Worm (Caenorhabditis elegans) whole organism, mixed stage, embryonic: ENCODE measurements around the gene scav-4.

Experiments used
- ceh-43 ChIP-seq: fragments of 200-800 bp; sonication (Bioruptor generic); optimal IDR thresholded peaks from 2 replicates; lab custom pipeline; 2018; ENCODE audit warnings: mild to moderate bottlenecking, missing genetic modification characterization, moderate library complexity, missing compliant biosample characterization
- nhr-12 ChIP-seq: fragments of 150-350 bp; optimal IDR thresholded peaks from 2 replicates; lab custom pipeline; 2014; ENCODE audit warnings: missing biosample characterization, missing genetic modification characterization
- pha-4 ChIP-seq: fragments of 150-350 bp; optimal IDR thresholded peaks from 2 replicates; lab custom pipeline; 2018; ENCODE audit warnings: missing biosample characterization, missing genetic modification reagents, missing genetic modification characterization
- unc-62 ChIP-seq: fragments of 150-350 bp; optimal IDR thresholded peaks from 2 replicates; lab custom pipeline; 2014; ENCODE audit warnings: missing biosample characterization, missing genetic modification reagents, missing genetic modification characterization

- TF ChIP-seq nhr-12 (tag; lab: Kevin White, UChicago) = no peak
- peak; percentile 89 for TF ChIP-seq unc-62 (GFP tag; lab: Kevin White, UChicago)
- TF ChIP-seq ceh-43 (GFP tag; lab: Kevin White, UChicago) = no peak
- TF ChIP-seq pha-4 = no peak
Measured at ce11 chrX:12935694-12936093, 45.9 kb upstream of the scav-4 start.
